Worm (Caenorhabditis elegans): ENCODE measurements around the gene ent-5.

- TF ChIP-seq ceh-48 (tag; optimal IDR thresholded peaks at IDR 0.05) (no peak), nhr-232 (tag; optimal IDR thresholded peaks at IDR 0.05) (no peak), tbx-2 (tag; optimal IDR thresholded peaks at IDR 0.05) (no peak), unc-55 (GFP tag; optimal IDR thresholded peaks at IDR 0.05) (no peak), K09A11.1 (tag; optimal IDR thresholded peaks at IDR 0.05; ENCODE audit: insufficient read depth) (no peak)
These were observed 29.4 kb downstream of the ent-5 start, which contains the start of gene pqn-65 for ce11 chrX:4619582-4619981.
